Fruit fly (Drosophila melanogaster) whole organism, prepupa: ENCODE results near the gene MFS9.

ENCODE experiments used
- Blimp-1 ChIP-seq: fragments of 200-800 bp; sonication (Bioruptor generic); optimal IDR thresholded peaks from 3 replicates; lab custom pipeline; 2017; ENCODE audit warnings: missing biosample characterization, missing genetic modification characterization, mild to moderate bottlenecking, moderate library complexity, missing genetic modification reagents
- CG10669 ChIP-seq: fragments of 200-800 bp; sonication (Bioruptor generic); optimal IDR thresholded peaks from 3 replicates; lab custom pipeline; 2018; ENCODE audit warnings: missing biosample characterization, mild to moderate bottlenecking, missing genetic modification characterization, moderate library complexity
- CG11294 ChIP-seq: fragments of 200-800 bp; sonication (Bioruptor generic); IDR thresholded peaks from 2 replicates; pipeline ENCODE4 v1.3.6; 2022; ENCODE audit warnings: missing biosample characterization, missing genetic modification characterization
- CG11902 ChIP-seq: fragments of 200-800 bp; sonication (Bioruptor generic); optimal IDR thresholded peaks from 3 replicates; lab custom pipeline; 2016; ENCODE audit warnings: missing biosample characterization, missing genetic modification characterization
- CG1621 ChIP-seq: fragments of 200-800 bp; sonication (Bioruptor generic); optimal IDR thresholded peaks from 3 replicates; lab custom pipeline; 2018; ENCODE audit warnings: missing biosample characterization, mild to moderate bottlenecking, missing genetic modification characterization
- CG16779 ChIP-seq: fragments of 200-800 bp; sonication (Bioruptor generic); optimal IDR thresholded peaks from 3 replicates; lab custom pipeline; 2017; ENCODE audit warnings: missing biosample characterization, mild to moderate bottlenecking, missing genetic modification characterization
- CG3032 ChIP-seq: fragments of 200-800 bp; optimal IDR thresholded peaks from 2 replicates; lab custom pipeline; 2019; ENCODE audit warnings: missing biosample characterization, mild to moderate bottlenecking, missing genetic modification characterization, moderate library complexity
- CG31627 ChIP-seq: fragments of 200-800 bp; sonication (Bioruptor generic); optimal IDR thresholded peaks from 3 replicates; lab custom pipeline; 2016; ENCODE audit warnings: missing biosample characterization, missing genetic modification characterization
- CG32006 ChIP-seq: fragments of 200-800 bp; sonication (Bioruptor generic); optimal IDR thresholded peaks from 3 replicates; lab custom pipeline; 2017; ENCODE audit warnings: missing biosample characterization, mild to moderate bottlenecking, missing genetic modification characterization
- CG34406 ChIP-seq: fragments of 200-800 bp; sonication (Bioruptor generic); optimal IDR thresholded peaks from 3 replicates; lab custom pipeline; 2016; ENCODE audit warnings: missing biosample characterization, missing genetic modification characterization
- CG3919 ChIP-seq: fragments of 200-800 bp; sonication (Bioruptor generic); optimal IDR thresholded peaks from 3 replicates; lab custom pipeline; 2016; ENCODE audit warnings: missing biosample characterization, missing genetic modification characterization
- CG4318 ChIP-seq: fragments of 200-800 bp; sonication (Bioruptor generic); optimal IDR thresholded peaks from 3 replicates; lab custom pipeline; 2017; ENCODE audit warnings: missing biosample characterization, mild to moderate bottlenecking, missing genetic modification characterization
- CG6163 ChIP-seq: fragments of 200-800 bp; sonication (Bioruptor generic); IDR thresholded peaks from 3 replicates; pipeline ENCODE4 v1.3.6; 2022; ENCODE audit warnings: missing biosample characterization, missing genetic modification characterization
- CG6792 ChIP-seq: fragments of 200-800 bp; sonication (Bioruptor generic); optimal IDR thresholded peaks from 3 replicates; lab custom pipeline; 2016; ENCODE audit warnings: missing biosample characterization, missing genetic modification characterization
- CG6808 ChIP-seq: fragments of 200-800 bp; sonication (Bioruptor generic); optimal IDR thresholded peaks from 3 replicates; lab custom pipeline; 2017; ENCODE audit warnings: missing biosample characterization, missing genetic modification characterization, mild to moderate bottlenecking, moderate library complexity, missing genetic modification reagents
- CG6854 ChIP-seq: fragments of 200-800 bp; sonication (Bioruptor generic); optimal IDR thresholded peaks from 2 replicates; lab custom pipeline; 2017; ENCODE audit warnings: missing biosample characterization, mild to moderate bottlenecking, missing genetic modification characterization
- CG7368 ChIP-seq: fragments of 200-800 bp; sonication (Bioruptor generic); optimal IDR thresholded peaks from 3 replicates; lab custom pipeline; 2016; ENCODE audit warnings: missing biosample characterization, missing genetic modification characterization
- CG8319 ChIP-seq: fragments of 200-800 bp; sonication (Bioruptor generic); optimal IDR thresholded peaks from 3 replicates; lab custom pipeline; 2016; ENCODE audit warnings: missing biosample characterization, missing genetic modification characterization
- CG9139 ChIP-seq: fragments of 200-800 bp; sonication (Bioruptor generic); optimal IDR thresholded peaks from 3 replicates; lab custom pipeline; 2017; ENCODE audit warnings: missing biosample characterization, mild to moderate bottlenecking, missing genetic modification characterization
- Eip75B ChIP-seq: fragments of 200-800 bp; sonication (Bioruptor generic); optimal IDR thresholded peaks from 3 replicates; lab custom pipeline; 2016; ENCODE audit warnings: missing biosample characterization, missing genetic modification characterization
- Eip78C ChIP-seq: fragments of 200-800 bp; sonication (Bioruptor generic); peaks from one replicate; lab custom pipeline; 2016; ENCODE audit warnings: missing biosample characterization, missing genetic modification characterization
- Eip93F ChIP-seq: fragments of 200-800 bp; sonication (Bioruptor generic); optimal IDR thresholded peaks from 2 replicates; lab custom pipeline; 2016; ENCODE audit warnings: missing biosample characterization, mild to moderate bottlenecking, missing genetic modification characterization
- Ets21C ChIP-seq: fragments of 200-800 bp; sonication (Bioruptor generic); optimal IDR thresholded peaks from 3 replicates; lab custom pipeline; 2016; ENCODE audit warnings: missing biosample characterization, missing genetic modification characterization
- Ets96B ChIP-seq: fragments of 200-800 bp; optimal IDR thresholded peaks from 2 replicates; lab custom pipeline; 2019; ENCODE audit warnings: missing biosample characterization, mild to moderate bottlenecking, missing genetic modification characterization, moderate library complexity
- Gug ChIP-seq: fragments of 200-800 bp; sonication (Bioruptor generic); IDR thresholded peaks from 2 replicates; pipeline ENCODE4 v1.3.6; 2022; ENCODE audit warnings: missing biosample characterization, missing genetic modification characterization
- Hr38 ChIP-seq: sonication (Bioruptor generic); optimal IDR thresholded peaks from 2 replicates; lab custom pipeline; 2016; ENCODE audit warnings: missing biosample characterization, missing genetic modification characterization
- Hr39 ChIP-seq: fragments of 200-800 bp; sonication (Bioruptor generic); optimal IDR thresholded peaks from 2 replicates; lab custom pipeline; 2016; ENCODE audit warnings: missing biosample characterization, missing genetic modification characterization
- Hr4 ChIP-seq: fragments of 200-800 bp; sonication (Bioruptor generic); optimal IDR thresholded peaks from 3 replicates; lab custom pipeline; 2016; ENCODE audit warnings: missing biosample characterization, missing genetic modification characterization
- Lpt ChIP-seq: fragments of 200-800 bp; sonication (Bioruptor generic); optimal IDR thresholded peaks from 3 replicates; lab custom pipeline; 2016; ENCODE audit warnings: missing biosample characterization, missing genetic modification characterization
- Met ChIP-seq: fragments of 200-800 bp; sonication (Bioruptor generic); optimal IDR thresholded peaks from 3 replicates; lab custom pipeline; 2016; ENCODE audit warnings: missing biosample characterization, missing genetic modification characterization
- Sox14 ChIP-seq: fragments of 200-800 bp; sonication (Bioruptor generic); optimal IDR thresholded peaks from 3 replicates; lab custom pipeline; 2016; ENCODE audit warnings: missing biosample characterization, missing genetic modification characterization
- Sox15 ChIP-seq: fragments of 200-800 bp; sonication (Bioruptor generic); optimal IDR thresholded peaks from 3 replicates; lab custom pipeline; 2016; ENCODE audit warnings: missing biosample characterization, missing genetic modification characterization
- acj6 ChIP-seq: fragments of 200-800 bp; sonication (Bioruptor generic); optimal IDR thresholded peaks from 3 replicates; lab custom pipeline; 2016; ENCODE audit warnings: missing biosample characterization, missing genetic modification characterization
- cyc ChIP-seq: fragments of 200-800 bp; sonication (Bioruptor generic); optimal IDR thresholded peaks from 3 replicates; lab custom pipeline; 2016; ENCODE audit warnings: missing biosample characterization, missing genetic modification characterization
- dac ChIP-seq: fragments of 200-800 bp; sonication (Bioruptor generic); optimal IDR thresholded peaks from 2 replicates; lab custom pipeline; 2017; ENCODE audit warnings: missing biosample characterization, mild to moderate bottlenecking, missing genetic modification characterization
- dsx ChIP-seq: fragments of 200-800 bp; optimal IDR thresholded peaks from 3 replicates; lab custom pipeline; 2019; ENCODE audit warnings: missing biosample characterization, mild to moderate bottlenecking, missing genetic modification characterization, moderate library complexity; ENCODE audit not compliant: poor library complexity, severe bottlenecking
- eg ChIP-seq: fragments of 200-800 bp; sonication (Bioruptor generic); IDR thresholded peaks from 3 replicates; pipeline ENCODE4 v1.3.6; 2022; ENCODE audit warnings: missing biosample characterization, missing genetic modification characterization
- esn ChIP-seq: fragments of 200-800 bp; sonication (Bioruptor generic); optimal IDR thresholded peaks from 2 replicates; lab custom pipeline; 2016; ENCODE audit warnings: missing biosample characterization, mild to moderate bottlenecking, missing genetic modification characterization, moderate library complexity
- fd59A ChIP-seq: fragments of 200-800 bp; sonication (Bioruptor generic); optimal IDR thresholded peaks from 2 replicates; lab custom pipeline; 2017; ENCODE audit warnings: missing biosample characterization, mild to moderate bottlenecking, missing genetic modification characterization, missing genetic modification reagents
- fkh ChIP-seq: fragments of 200-800 bp; sonication (Bioruptor generic); optimal IDR thresholded peaks from 3 replicates; lab custom pipeline; 2017; ENCODE audit warnings: missing biosample characterization, mild to moderate bottlenecking, missing genetic modification characterization, moderate library complexity
- lz ChIP-seq: fragments of 200-800 bp; sonication (Bioruptor generic); optimal IDR thresholded peaks from 3 replicates; lab custom pipeline; 2016; ENCODE audit warnings: missing biosample characterization, missing genetic modification characterization
- net ChIP-seq: fragments of 200-800 bp; sonication (Bioruptor generic); optimal IDR thresholded peaks from 3 replicates; lab custom pipeline; 2016; ENCODE audit warnings: missing biosample characterization, missing genetic modification characterization
- pdm3 ChIP-seq: fragments of 200-800 bp; sonication (Bioruptor generic); optimal IDR thresholded peaks from 3 replicates; lab custom pipeline; 2016; ENCODE audit warnings: missing biosample characterization, missing genetic modification characterization
- salr ChIP-seq, 2 experiments: fragments of 200-800 bp; sonication (Bioruptor generic); optimal IDR thresholded peaks; 3 replicates each; lab custom pipeline; 2016 to 2018; ENCODE audit warnings: missing biosample characterization in 2 of 2, missing genetic modification characterization in 2 of 2, mild to moderate bottlenecking in 1 of 2
- ss ChIP-seq, 2 experiments: fragments of 200-800 bp; sonication (Bioruptor generic); optimal IDR thresholded peaks; 2 replicates in 1 of 2; 3 replicates in 1 of 2; lab custom pipeline; 2017 to 2018; ENCODE audit warnings: mild to moderate bottlenecking in 2 of 2, missing biosample characterization in 2 of 2, missing genetic modification characterization in 2 of 2, moderate library complexity in 1 of 2
- topi ChIP-seq: fragments of 200-800 bp; sonication (Bioruptor generic); optimal IDR thresholded peaks from 3 replicates; lab custom pipeline; 2016; ENCODE audit warnings: missing biosample characterization, missing genetic modification characterization

MFS9 gene

DNA sequence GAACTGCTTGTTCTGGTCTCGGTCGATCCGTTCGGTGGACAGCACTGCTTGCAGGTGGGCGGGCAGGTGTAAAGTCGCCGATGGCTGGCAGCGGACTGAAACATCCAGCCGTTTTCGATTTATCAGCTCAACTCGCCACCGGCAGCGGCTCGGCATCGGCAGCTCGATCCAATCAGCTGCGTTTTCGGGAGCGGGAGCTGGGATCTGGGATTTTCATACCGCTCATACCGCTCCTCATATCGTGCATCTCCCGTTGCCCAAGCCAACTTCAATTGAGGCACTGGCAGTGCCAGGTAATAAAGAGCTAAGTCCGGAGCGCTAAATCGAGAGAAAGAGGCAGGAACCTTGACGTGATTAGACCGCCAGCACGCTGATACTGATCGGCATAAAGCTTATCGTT, at the start of gene MFS9:
Gene MFS9, minus strand, starts transcription at position 101 of the 400 bp plus-strand sequence.
- TF ChIP-seq Lpt = no peak

dm6 chr3R:20560668-20561226, 48.5 kb upstream of the MFS9 start, which contains the start of gene CG5191:
Gene CG5191 (plus strand): TSS chr3R:20560865.
- TF ChIP-seq cyc (GFP tag; lab: Kevin White, UChicago) (peak; percentile 16), Sox15 (no peak), ss (GFP tag; optimal IDR thresholded peaks at IDR 0.05; lab: Kevin White, UChicago) (no peak), dac (GFP tag; lab: Kevin White, UChicago) (no peak), CG11294 (GFP tag; lab: Robert Waterston, UW) (no peak), CG6163 (GFP tag; lab: Robert Waterston, UW) (peak; percentile 23; the same call in 1 of the 3 replicates), fkh (GFP tag; lab: Kevin White, UChicago) (peak; percentile 72), lz (GFP tag; lab: Kevin White, UChicago) (no peak), Ets96B (tag; lab: Kevin White, UChicago) (no peak)

- peak; percentile 13 for TF ChIP-seq pdm3 (GFP tag; lab: Kevin White, UChicago)
- no peak for TF ChIP-seq CG31627 (GFP tag; lab: Kevin White, UChicago)
- TF ChIP-seq CG9139 (GFP tag; lab: Kevin White, UChicago) = peak; percentile 57
- TF ChIP-seq net (GFP tag; lab: Kevin White, UChicago) = peak; percentile 44
- peak; percentile 36 for TF ChIP-seq Hr4 (GFP tag; lab: Kevin White, UChicago)
- TF ChIP-seq Ets21C (GFP tag; lab: Kevin White, UChicago) = no peak
- TF ChIP-seq Sox14 (GFP tag; lab: Kevin White, UChicago) = no peak
- peak; percentile 28 for TF ChIP-seq Eip78C (GFP tag; lab: Kevin White, UChicago)
- TF ChIP-seq Eip75B (GFP tag; lab: Kevin White, UChicago) = no peak
- peak; percentile 11 for TF ChIP-seq CG10669 (GFP tag; lab: Kevin White, UChicago)
- no peak for TF ChIP-seq CG6792 (GFP tag; lab: Kevin White, UChicago)
- peak; percentile 7 for TF ChIP-seq Hr39
- TF ChIP-seq CG4318 (GFP tag; lab: Kevin White, UChicago) = no peak
- no peak for TF ChIP-seq esn (GFP tag; lab: Kevin White, UChicago)
- no peak for TF ChIP-seq CG6854
- no peak for TF ChIP-seq CG11902 (GFP tag; lab: Kevin White, UChicago)
- TF ChIP-seq CG8319 = no peak
- no peak for TF ChIP-seq Hr38
- no peak for TF ChIP-seq Met (GFP tag; lab: Kevin White, UChicago)
- TF ChIP-seq CG6163 (GFP tag; lab: Robert Waterston, UW) = no peak
- no peak for TF ChIP-seq Gug (GFP tag; lab: Robert Waterston, UW)
- TF ChIP-seq fd59A (GFP tag; lab: Kevin White, UChicago) = no peak
- TF ChIP-seq topi = no peak
- peak; percentile 44; the same call in 2 of the 3 replicates for TF ChIP-seq eg (GFP tag; lab: Robert Waterston, UW)
- TF ChIP-seq CG6808 (GFP tag; lab: Kevin White, UChicago) = peak; percentile 49
- no peak for TF ChIP-seq CG3032
- no peak for TF ChIP-seq Sox15
- no peak for TF ChIP-seq CG7368
- TF ChIP-seq CG34406 (GFP tag; lab: Kevin White, UChicago) = no peak
- TF ChIP-seq acj6 (GFP tag; lab: Kevin White, UChicago) = no peak
- TF ChIP-seq Lpt = no peak
- peak in 1 of 2 experiments; percentile 49 for TF ChIP-seq salr (GFP tag; optimal IDR thresholded peaks at IDR 0.05; lab: Kevin White, UChicago)
- peak; percentile 35 for TF ChIP-seq CG32006 (GFP tag; lab: Kevin White, UChicago)
- TF ChIP-seq ss (GFP tag; optimal IDR thresholded peaks at IDR 0.05; lab: Kevin White, UChicago) = peak in 1 of 2 experiments; percentile 41
- TF ChIP-seq Ets96B (tag; lab: Kevin White, UChicago) = no peak
- TF ChIP-seq CG1621 (tag; lab: Kevin White, UChicago) = no peak
- TF ChIP-seq dsx (GFP tag; lab: Kevin White, UChicago) = no peak
- TF ChIP-seq Blimp-1 = no peak
- no peak for TF ChIP-seq Eip93F (GFP tag; lab: Kevin White, UChicago)
- peak; percentile 17 for TF ChIP-seq CG3919 (GFP tag; lab: Kevin White, UChicago)
- TF ChIP-seq CG16779 (tag; lab: Kevin White, UChicago) = no peak
Observed at dm6 chr3R:20560019-20560667, 47.9 kb upstream of the MFS9 start, which contains the start of gene CG15922. Gene CG15922 (minus strand): TSS chr3R:20560280.
